Fruit fly (Drosophila melanogaster) whole organism, embryonic: ENCODE results near the gene mey.

Source experiments
- Adf1 ChIP-seq: fragments of 200-800 bp; sonication (Bioruptor generic); IDR thresholded peaks from 2 replicates; pipeline ENCODE4 v1.3.6; 2022; ENCODE audit warnings: missing biosample characterization, missing genetic modification characterization
- Atf3 ChIP-seq: fragments of 200-800 bp; sonication (Bioruptor generic); optimal IDR thresholded peaks from 3 replicates; lab custom pipeline; 2016; ENCODE audit warnings: missing biosample characterization, missing genetic modification characterization
- Atf6 ChIP-seq: fragments of 200-800 bp; sonication (Bioruptor generic); IDR thresholded peaks from 2 replicates; pipeline ENCODE4 v1.3.6; 2022; ENCODE audit warnings: missing biosample characterization, missing genetic modification characterization
- CG12659 ChIP-seq: fragments of 200-800 bp; sonication (Bioruptor generic); optimal IDR thresholded peaks from 3 replicates; lab custom pipeline; 2017; ENCODE audit warnings: mild to moderate bottlenecking, missing biosample characterization, missing genetic modification reagents, missing genetic modification characterization
- CG17359 ChIP-seq: fragments of 200-800 bp; sonication (Bioruptor generic); optimal IDR thresholded peaks from 3 replicates; lab custom pipeline; 2018; ENCODE audit warnings: missing biosample characterization, mild to moderate bottlenecking, missing genetic modification characterization, moderate library complexity
- CG2116 ChIP-seq: fragments of 200-800 bp; sonication (Bioruptor generic); optimal IDR thresholded peaks from 3 replicates; lab custom pipeline; 2018; ENCODE audit warnings: missing biosample characterization, mild to moderate bottlenecking, missing genetic modification characterization
- CG2202 ChIP-seq: fragments of 200-800 bp; sonication (Bioruptor generic); optimal IDR thresholded peaks from 2 replicates; lab custom pipeline; 2018; ENCODE audit warnings: missing biosample characterization, mild to moderate bottlenecking, missing genetic modification characterization
- CG3065 ChIP-seq: fragments of 200-800 bp; sonication (Bioruptor generic); optimal IDR thresholded peaks from 2 replicates; lab custom pipeline; 2016; ENCODE audit warnings: missing biosample characterization, missing genetic modification characterization
- CG34376 ChIP-seq: fragments of 200-800 bp; sonication (Bioruptor generic); optimal IDR thresholded peaks from 2 replicates; lab custom pipeline; 2018; ENCODE audit warnings: missing biosample characterization, mild to moderate bottlenecking, missing genetic modification characterization
- CG34422 ChIP-seq: fragments of 200-800 bp; sonication (Bioruptor generic); IDR thresholded peaks from 3 replicates; pipeline ENCODE4 v1.3.6; 2022; ENCODE audit warnings: missing biosample characterization, missing genetic modification characterization
- CG3838 ChIP-seq: fragments of 200-800 bp; sonication (Bioruptor generic); optimal IDR thresholded peaks from 3 replicates; lab custom pipeline; 2016; ENCODE audit warnings: missing biosample characterization, missing genetic modification characterization
- CG5953 ChIP-seq: fragments of 200-800 bp; sonication (Bioruptor generic); IDR thresholded peaks from 2 replicates; pipeline ENCODE4 v1.3.6; 2022; ENCODE audit warnings: missing biosample characterization, missing genetic modification characterization
- CG7839 ChIP-seq: fragments of 200-800 bp; sonication (Bioruptor generic); optimal IDR thresholded peaks from 3 replicates; lab custom pipeline; 2018; ENCODE audit warnings: missing biosample characterization, mild to moderate bottlenecking, missing genetic modification characterization, moderate library complexity
- CG7987 ChIP-seq: fragments of 200-800 bp; sonication (Bioruptor generic); optimal IDR thresholded peaks from 2 replicates; lab custom pipeline; 2018; ENCODE audit warnings: missing biosample characterization, mild to moderate bottlenecking, missing genetic modification characterization, moderate library complexity
- CG8478 ChIP-seq: fragments of >200 bp; optimal IDR thresholded peaks from 2 replicates; lab custom pipeline; 2018
- CG8765 ChIP-seq: fragments of 200-800 bp; sonication (Bioruptor generic); IDR thresholded peaks from 2 replicates; pipeline ENCODE4 v1.3.6; 2022; ENCODE audit warnings: missing biosample characterization, missing genetic modification characterization
- Dfd ChIP-seq, 2 experiments: fragments of >200 bp; optimal IDR thresholded peaks; 2 replicates each; lab custom pipeline; 2017; ENCODE audit warnings: missing biosample characterization in 2 of 2, missing genetic modification characterization in 2 of 2
- Dll ChIP-seq: fragments of 200-800 bp; sonication (Bioruptor generic); IDR thresholded peaks from 4 replicates; pipeline ENCODE4 v1.3.6; 2022; ENCODE audit warnings: missing biosample characterization, missing genetic modification characterization; ENCODE audit not compliant: partially characterized antibody
- Hmx ChIP-seq: fragments of 200-800 bp; sonication (Bioruptor generic); optimal IDR thresholded peaks from 2 replicates; lab custom pipeline; 2016; ENCODE audit warnings: missing biosample characterization, missing genetic modification characterization
- Lim3 ChIP-seq: fragments of 200-800 bp; sonication (Bioruptor generic); IDR thresholded peaks from 2 replicates; pipeline ENCODE4 v1.3.6; 2022; ENCODE audit warnings: missing biosample characterization, missing genetic modification characterization
- Med ChIP-seq: fragments of 200-800 bp; sonication (Bioruptor generic); peaks from one replicate; lab custom pipeline; 2016; ENCODE audit warnings: missing biosample characterization, missing genetic modification characterization, mild to moderate bottlenecking, inconsistent platforms, moderate library complexity
- Mes4 ChIP-seq: fragments of 200-800 bp; sonication (Bioruptor generic); optimal IDR thresholded peaks from 2 replicates; lab custom pipeline; 2016; ENCODE audit warnings: missing biosample characterization, missing genetic modification characterization
- NfI ChIP-seq: fragments of 200-800 bp; sonication (Bioruptor generic); optimal IDR thresholded peaks from 3 replicates; lab custom pipeline; 2018; ENCODE audit warnings: missing biosample characterization, mild to moderate bottlenecking, missing genetic modification characterization, moderate library complexity
- Oli ChIP-seq: fragments of 200-800 bp; sonication (Bioruptor generic); optimal IDR thresholded peaks from 2 replicates; lab custom pipeline; 2018; ENCODE audit warnings: missing biosample characterization, mild to moderate bottlenecking, missing genetic modification characterization, moderate library complexity
- Opbp ChIP-seq: fragments of 200-800 bp; sonication (Bioruptor generic); IDR thresholded peaks from 3 replicates; pipeline ENCODE4 v1.3.6; 2022; ENCODE audit warnings: missing biosample characterization, missing genetic modification characterization; ENCODE audit not compliant: partially characterized antibody
- Xbp1 ChIP-seq: fragments of 200-800 bp; sonication (Bioruptor generic); optimal IDR thresholded peaks from 3 replicates; lab custom pipeline; 2016; ENCODE audit warnings: missing biosample characterization, mild to moderate bottlenecking, missing genetic modification characterization
- cato ChIP-seq: fragments of 200-800 bp; sonication (Bioruptor generic); optimal IDR thresholded peaks from 2 replicates; lab custom pipeline; 2016; ENCODE audit warnings: missing biosample characterization, missing genetic modification characterization, borderline replicate concordance
- crol ChIP-seq: fragments of 200-800 bp; sonication (Bioruptor generic); IDR thresholded peaks from 2 replicates; pipeline ENCODE4 v1.3.6; 2022; ENCODE audit warnings: missing biosample characterization, missing genetic modification characterization
- cwo ChIP-seq: fragments of 200-800 bp; sonication (Bioruptor generic); optimal IDR thresholded peaks from 3 replicates; lab custom pipeline; 2017; ENCODE audit warnings: missing biosample characterization, missing genetic modification characterization, mild to moderate bottlenecking, moderate library complexity, missing genetic modification reagents
- da ChIP-seq: fragments of 200-800 bp; sonication (Bioruptor generic); optimal IDR thresholded peaks from 2 replicates; lab custom pipeline; 2016; ENCODE audit warnings: missing biosample characterization, missing genetic modification characterization
- emc ChIP-seq: fragments of 200-800 bp; sonication (Bioruptor generic); optimal IDR thresholded peaks from 2 replicates; lab custom pipeline; 2016; ENCODE audit warnings: missing biosample characterization, missing genetic modification characterization
- exex ChIP-seq: fragments of 200-800 bp; sonication (Bioruptor generic); optimal IDR thresholded peaks from 4 replicates; lab custom pipeline; 2018; ENCODE audit warnings: missing biosample characterization, mild to moderate bottlenecking, missing genetic modification characterization, moderate library complexity
- ftz-f1 ChIP-seq: fragments of 200-800 bp; sonication (Bioruptor generic); optimal IDR thresholded peaks from 2 replicates; lab custom pipeline; 2016; ENCODE audit warnings: missing biosample characterization, missing genetic modification characterization
- gt ChIP-seq: fragments of 200-800 bp; sonication (Bioruptor generic); IDR thresholded peaks from 2 replicates; pipeline ENCODE4 v1.3.6; 2022; ENCODE audit warnings: missing biosample characterization, missing genetic modification characterization
- insv ChIP-seq, 2 experiments: fragments of 200-800 bp; sonication (Bioruptor generic); optimal IDR thresholded peaks; 3 replicates each; lab custom pipeline; 2016 to 2018; ENCODE audit warnings: missing biosample characterization in 2 of 2, missing genetic modification characterization in 2 of 2
- kah ChIP-seq: fragments of 200-800 bp; sonication (Bioruptor generic); optimal IDR thresholded peaks from 2 replicates; lab custom pipeline; 2018; ENCODE audit warnings: missing biosample characterization, mild to moderate bottlenecking, missing genetic modification characterization
- lmd ChIP-seq: fragments of 200-800 bp; sonication (Bioruptor generic); IDR thresholded peaks from 2 replicates; pipeline ENCODE4 v1.3.6; 2022; ENCODE audit warnings: missing biosample characterization, missing genetic modification characterization
- row ChIP-seq: fragments of 200-800 bp; sonication (Bioruptor generic); IDR thresholded peaks from 3 replicates; pipeline ENCODE4 v1.3.6; 2022; ENCODE audit warnings: missing biosample characterization, missing genetic modification characterization
- scrt ChIP-seq: fragments of 200-800 bp; sonication (Bioruptor generic); optimal IDR thresholded peaks from 2 replicates; lab custom pipeline; 2018; ENCODE audit warnings: missing biosample characterization, mild to moderate bottlenecking, missing genetic modification characterization, moderate library complexity
- sens ChIP-seq: fragments of 200-800 bp; sonication (Bioruptor generic); peaks from one replicate; lab custom pipeline; 2016; ENCODE audit warnings: missing biosample characterization, missing genetic modification characterization
- slbo ChIP-seq: fragments of 200-800 bp; sonication (Bioruptor generic); IDR thresholded peaks from 2 replicates; pipeline ENCODE4 v1.3.6; 2022; ENCODE audit warnings: missing biosample characterization, missing genetic modification characterization
- ssp ChIP-seq: fragments of 200-800 bp; sonication (Bioruptor generic); IDR thresholded peaks from 2 replicates; pipeline ENCODE4 v1.3.6; 2022; ENCODE audit warnings: missing biosample characterization, missing genetic modification characterization
- stc ChIP-seq: fragments of 200-800 bp; sonication (Bioruptor generic); IDR thresholded peaks from 2 replicates; pipeline ENCODE4 v1.3.6; 2022; ENCODE audit warnings: missing biosample characterization, missing genetic modification characterization
- sug ChIP-seq: fragments of 200-800 bp; optimal IDR thresholded peaks from 2 replicates; lab custom pipeline; 2019; ENCODE audit warnings: missing biosample characterization, mild to moderate bottlenecking, missing genetic modification characterization, moderate library complexity
- zf30C ChIP-seq: fragments of 200-800 bp; sonication (Bioruptor generic); optimal IDR thresholded peaks from 3 replicates; lab custom pipeline; 2018; ENCODE audit warnings: missing biosample characterization, mild to moderate bottlenecking, missing genetic modification characterization

Gene mey

DNA sequence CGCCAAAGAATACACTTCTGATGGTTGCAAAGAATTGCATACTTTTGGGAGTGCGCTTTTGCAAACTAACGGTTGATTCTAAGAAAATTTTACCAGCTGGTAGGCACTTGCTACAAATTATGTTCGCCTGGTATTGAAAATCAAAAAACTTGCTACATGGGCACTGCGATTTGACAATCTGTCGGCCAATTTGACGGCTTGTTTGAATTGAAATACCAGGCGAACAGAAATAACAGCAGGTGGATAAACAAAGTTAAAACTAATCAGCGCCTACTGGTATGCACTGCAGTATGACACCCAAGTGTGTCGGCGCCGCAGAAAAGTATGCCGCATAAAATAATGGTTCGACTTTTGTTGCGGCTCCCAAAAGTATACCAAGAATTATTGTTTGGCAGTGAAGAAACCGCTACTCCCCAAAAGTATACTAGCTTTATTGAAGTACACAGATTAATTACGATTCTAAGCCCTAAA is 41.0 kb upstream of the mey start (continued):
- no peak for TF ChIP-seq CG34422
- TF ChIP-seq, all 482 proteins: peak for 51

DNA sequence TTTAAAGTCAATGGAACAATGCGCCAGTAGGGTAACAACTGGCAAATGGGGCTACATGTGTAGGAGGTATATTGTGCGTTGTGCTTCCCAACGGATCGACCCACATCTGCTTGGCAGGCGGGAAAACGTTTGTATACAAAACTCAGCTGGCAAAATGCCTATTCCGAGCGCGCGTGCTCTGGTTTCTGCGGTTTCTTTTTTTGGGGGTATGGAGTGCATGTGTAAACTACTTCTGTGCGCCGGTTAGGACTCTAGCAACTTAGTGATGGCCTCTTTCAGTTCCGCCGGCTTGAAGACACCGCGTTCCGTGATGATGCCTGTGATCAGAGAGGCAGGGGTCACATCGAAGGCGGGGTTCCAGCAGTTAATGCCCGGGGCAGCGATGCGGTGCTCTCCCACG is 39.3 kb upstream of the mey start, which contains the start of gene Loxl1:
Gene Loxl1, minus strand, starts transcription at position 101 of the 400 bp plus-strand sequence.
- TF ChIP-seq sens (GFP tag; lab: Kevin White, UChicago) (peak; percentile 13), CG8478 (lab: Kevin White, UChicago) (no peak)
- TF ChIP-seq, all 482 proteins: peak for 1

DNA sequence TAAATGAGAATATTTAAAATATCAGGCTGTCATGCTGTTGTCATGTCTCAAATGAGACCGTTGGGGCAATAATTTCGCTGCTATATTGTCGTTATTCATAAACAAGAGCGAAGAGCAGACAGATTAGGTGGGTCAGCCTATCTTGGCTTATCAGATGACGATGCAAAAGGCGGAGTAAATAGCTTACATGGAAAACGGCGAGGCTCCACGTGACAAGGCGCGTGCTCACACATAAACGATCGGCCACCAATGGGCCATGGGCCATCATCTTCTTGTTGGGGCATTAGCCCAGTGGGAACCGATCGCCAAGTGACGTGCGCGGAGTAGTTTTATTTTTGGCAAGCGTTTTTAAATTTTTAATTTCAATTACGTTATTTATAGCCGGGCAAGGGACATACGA is 37.8 kb upstream of the mey start:
- TF ChIP-seq NfI (GFP tag; lab: Kevin White, UChicago) (no peak), Mes4 (GFP tag; lab: Kevin White, UChicago) (no peak), cwo (peak; percentile 69), sug (tag; lab: Kevin White, UChicago) (peak; percentile 60), CG34376 (GFP tag; lab: Kevin White, UChicago) (peak; percentile 47), CG5953 (GFP tag; lab: Robert Waterston, UW) (no peak), Med (GFP tag; lab: Kevin White, UChicago) (peak; percentile 36)

DNA sequence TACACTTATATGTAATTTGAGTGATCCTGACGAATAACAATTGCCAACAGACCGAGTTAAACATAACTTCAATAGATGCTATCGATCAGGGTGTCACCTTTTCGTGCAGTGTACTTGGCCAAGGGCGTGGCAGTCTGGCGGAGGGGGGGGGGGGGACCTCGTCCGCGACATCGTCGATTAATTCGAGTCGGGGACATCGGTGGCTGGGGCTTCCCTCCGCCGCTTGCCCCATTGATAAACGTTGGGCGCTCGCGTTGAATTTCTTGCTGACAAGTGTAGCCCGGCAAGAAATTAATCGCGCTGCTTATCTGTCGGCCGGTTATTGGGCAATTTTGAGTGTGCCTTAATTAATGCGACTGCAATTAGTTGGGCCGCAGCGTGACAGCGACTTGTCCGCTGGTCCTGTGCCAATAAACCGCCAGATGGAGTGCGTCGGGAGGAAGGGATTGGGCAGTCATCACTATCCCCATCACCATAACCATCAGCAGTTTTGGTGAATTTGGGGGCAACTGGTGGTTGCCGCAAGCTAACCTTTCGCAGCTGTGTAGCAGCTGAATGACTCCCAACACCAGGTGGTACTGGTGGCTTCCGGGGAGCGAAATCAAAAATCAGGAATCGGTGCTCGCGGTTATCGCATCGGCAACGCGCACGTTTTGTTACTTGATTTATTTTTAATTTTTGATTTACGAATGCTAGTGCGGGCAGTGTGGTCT is 36.6 kb upstream of the mey start:
- TF ChIP-seq kah (GFP tag; lab: Kevin White, UChicago) (peak; percentile 66), CG2202 (tag; lab: Kevin White, UChicago) (no peak), da (no peak), Xbp1 (peak; percentile 11), Lim3 (no peak), CG3838 (GFP tag; lab: Kevin White, UChicago) (no peak), cato (GFP tag; lab: Kevin White, UChicago) (no peak), slbo (peak; percentile 36; the same call in 1 of the 2 replicates), Dll (0 out of 4 replicates have a peak, but pooled peaks have one; percentile 11), gt (GFP tag; lab: Robert Waterston, UW) (no peak), CG8765 (GFP tag; lab: Robert Waterston, UW) (no peak), CG12659 (GFP tag; lab: Kevin White, UChicago) (peak; percentile 19), Adf1 (GFP tag; lab: Robert Waterston, UW) (no peak), CG7987 (no peak), crol (GFP tag; lab: Robert Waterston, UW) (peak; percentile 78), stc (GFP tag; lab: Robert Waterston, UW) (no peak), exex (tag; lab: Kevin White, UChicago) (peak; percentile 60), scrt (GFP tag; lab: Kevin White, UChicago) (peak; percentile 72), ftz-f1 (peak; percentile 65), row (GFP tag; lab: Robert Waterston, UW) (peak; percentile 52), Atf6 (GFP tag; lab: Robert Waterston, UW) (peak; percentile 53; the same call in 1 of the 2 replicates), Dfd (GFP tag; optimal IDR thresholded peaks at IDR 0.05; lab: Kevin White, UChicago) (no peak), ssp (GFP tag; lab: Robert Waterston, UW) (no peak), zf30C (GFP tag; lab: Kevin White, UChicago) (peak; percentile 57), insv (GFP tag; optimal IDR thresholded peaks at IDR 0.05; lab: Kevin White, UChicago) (no peak), emc (no peak), Atf3 (GFP tag; lab: Kevin White, UChicago) (no peak), Hmx (GFP tag; lab: Kevin White, UChicago) (no peak), lmd (GFP tag; lab: Robert Waterston, UW) (peak; percentile 12; the same call in 1 of the 2 replicates), CG17359 (tag; lab: Kevin White, UChicago) (no peak), Opbp (GFP tag; lab: Robert Waterston, UW) (no peak), CG3065 (GFP tag; lab: Kevin White, UChicago) (peak; percentile 72), CG2116 (no peak), Oli (tag; lab: Kevin White, UChicago) (no peak), CG7839 (peak; percentile 10)
